Fruit fly (Drosophila melanogaster) whole organism, wandering third instar larva: ENCODE results near the gene Prtl99C.

Experiments
- Dfd ChIP-seq: fragments of >200 bp; optimal IDR thresholded peaks from 2 replicates; lab custom pipeline; 2017; ENCODE audit warnings: missing biosample characterization, missing genetic modification characterization
- GATAd ChIP-seq: sonication (Bioruptor generic); optimal IDR thresholded peaks from 2 replicates; lab custom pipeline; 2016; ENCODE audit warnings: missing biosample characterization, missing genetic modification characterization
- Hr78 ChIP-seq: fragments of >200 bp; optimal IDR thresholded peaks from 2 replicates; lab custom pipeline; 2017; ENCODE audit warnings: missing biosample characterization, missing genetic modification characterization
- Hr83 ChIP-seq: fragments of 200-300 bp; sonication (Bioruptor generic); optimal IDR thresholded peaks from 2 replicates; lab custom pipeline; 2016; ENCODE audit warnings: missing biosample characterization, mild to moderate bottlenecking, missing genetic modification characterization, moderate library complexity; ENCODE audit not compliant: poor library complexity, severe bottlenecking
- Jra ChIP-seq: sonication (Bioruptor generic); optimal IDR thresholded peaks from 2 replicates; lab custom pipeline; 2016; ENCODE audit warnings: missing biosample characterization, missing genetic modification characterization
- Mio ChIP-seq: sonication (Bioruptor generic); optimal IDR thresholded peaks from 2 replicates; lab custom pipeline; 2016; ENCODE audit warnings: missing biosample characterization, missing genetic modification characterization
- Myc ChIP-seq: fragments of >200 bp; optimal IDR thresholded peaks from 2 replicates; lab custom pipeline; 2017
- OdsH ChIP-seq: fragments of 200-800 bp; sonication (Bioruptor generic); optimal IDR thresholded peaks from 2 replicates; lab custom pipeline; 2016; ENCODE audit warnings: missing biosample characterization, mild to moderate bottlenecking, missing genetic modification characterization
- dsf ChIP-seq: sonication (Bioruptor generic); optimal IDR thresholded peaks from 2 replicates; lab custom pipeline; 2016; ENCODE audit warnings: missing biosample characterization, missing genetic modification characterization, borderline replicate concordance
- h ChIP-seq: fragments of 200-800 bp; sonication (Bioruptor generic); optimal IDR thresholded peaks from 3 replicates; lab custom pipeline; 2016; ENCODE audit warnings: missing biosample characterization, mild to moderate bottlenecking, missing genetic modification characterization
- sage ChIP-seq: fragments of 200-800 bp; sonication (Bioruptor generic); optimal IDR thresholded peaks from 2 replicates; lab custom pipeline; 2016; ENCODE audit warnings: missing biosample characterization, mild to moderate bottlenecking, missing genetic modification characterization
- usp ChIP-seq: fragments of >200 bp; optimal IDR thresholded peaks from 2 replicates; lab custom pipeline; 2017; ENCODE audit warnings: missing biosample characterization, missing genetic modification characterization

dm6 chr3R:29835710-29836049, at the start of gene Prtl99C:
- TF ChIP-seq dsf (GFP tag; lab: Kevin White, UChicago) (no peak), OdsH (GFP tag; lab: Kevin White, UChicago) (no peak), GATAd (GFP tag; lab: Kevin White, UChicago) (no peak), h (GFP tag; lab: Kevin White, UChicago) (no peak), Myc (lab: Kevin White, UChicago) (no peak), usp (GFP tag; lab: Kevin White, UChicago) (no peak), sage (no peak), Mio (GFP tag; lab: Kevin White, UChicago) (no peak), Hr78 (GFP tag; lab: Kevin White, UChicago) (no peak), Hr83 (GFP tag; lab: Kevin White, UChicago) (no peak), Dfd (GFP tag; lab: Kevin White, UChicago) (no peak), Jra (GFP tag; lab: Kevin White, UChicago) (no peak)
